Fruit fly (Drosophila melanogaster) whole organism, embryonic: ENCODE data around the gene Oamb.
A peak's percentile ranks its signal among the peaks of the same experiment; 100 is the strongest.

ENCODE experiments used
- Asciz ChIP-seq: fragments of 200-800 bp; sonication (Bioruptor generic); optimal IDR thresholded peaks from 2 replicates; lab custom pipeline; 2017; ENCODE audit warnings: missing biosample characterization, mild to moderate bottlenecking, missing genetic modification characterization, missing genetic modification reagents
- CG10959 ChIP-seq: fragments of 200-800 bp; sonication (Bioruptor generic); IDR thresholded peaks from 2 replicates; pipeline ENCODE4 v1.3.6; 2022; ENCODE audit warnings: missing biosample characterization, missing genetic modification characterization
- CG10979 ChIP-seq: fragments of 200-800 bp; sonication (Bioruptor generic); optimal IDR thresholded peaks from 2 replicates; lab custom pipeline; 2018; ENCODE audit warnings: missing biosample characterization, mild to moderate bottlenecking, missing genetic modification characterization, moderate library complexity
- CG1233 ChIP-seq: fragments of 200-800 bp; sonication (Bioruptor generic); optimal IDR thresholded peaks from 4 replicates; lab custom pipeline; 2018; ENCODE audit warnings: missing biosample characterization, mild to moderate bottlenecking, missing genetic modification characterization
- CG12659 ChIP-seq: fragments of 200-800 bp; sonication (Bioruptor generic); optimal IDR thresholded peaks from 3 replicates; lab custom pipeline; 2017; ENCODE audit warnings: mild to moderate bottlenecking, missing biosample characterization, missing genetic modification reagents, missing genetic modification characterization
- CG14050 ChIP-seq: fragments of 200-800 bp; sonication (Bioruptor generic); IDR thresholded peaks from 3 replicates; pipeline ENCODE4 v1.3.6; 2022; ENCODE audit warnings: missing biosample characterization, missing genetic modification characterization
- CG14441 ChIP-seq: fragments of 200-800 bp; sonication (Bioruptor generic); IDR thresholded peaks from 2 replicates; pipeline ENCODE4 v1.3.6; 2022; ENCODE audit warnings: missing biosample characterization, missing genetic modification characterization
- CG14860 ChIP-seq: fragments of 200-800 bp; sonication (Bioruptor generic); IDR thresholded peaks from 3 replicates; pipeline ENCODE4 v1.3.6; 2022; ENCODE audit warnings: missing biosample characterization, missing genetic modification characterization; ENCODE audit not compliant: partially characterized antibody
- CG17912 ChIP-seq: fragments of 200-800 bp; sonication (Bioruptor generic); optimal IDR thresholded peaks from 2 replicates; lab custom pipeline; 2018; ENCODE audit warnings: missing biosample characterization, mild to moderate bottlenecking, missing genetic modification characterization
- CG30431 ChIP-seq: fragments of 200-800 bp; sonication (Bioruptor generic); optimal IDR thresholded peaks from 2 replicates; lab custom pipeline; 2017; ENCODE audit warnings: missing biosample characterization, missing genetic modification characterization
- CG3065 ChIP-seq: fragments of 200-800 bp; sonication (Bioruptor generic); optimal IDR thresholded peaks from 2 replicates; lab custom pipeline; 2016; ENCODE audit warnings: missing biosample characterization, missing genetic modification characterization
- CG31224 ChIP-seq: fragments of 200-800 bp; sonication (Bioruptor generic); IDR thresholded peaks from 2 replicates; pipeline ENCODE4 v1.3.6; 2022; ENCODE audit warnings: missing biosample characterization, missing genetic modification characterization
- CG31388 ChIP-seq: fragments of 200-800 bp; sonication (Bioruptor generic); optimal IDR thresholded peaks from 2 replicates; lab custom pipeline; 2016; ENCODE audit warnings: missing biosample characterization, missing genetic modification characterization
- CG3163 ChIP-seq: fragments of 200-800 bp; sonication (Bioruptor generic); optimal IDR thresholded peaks from 3 replicates; lab custom pipeline; 2016; ENCODE audit warnings: missing biosample characterization, missing genetic modification characterization
- CG32767 ChIP-seq: fragments of 200-800 bp; sonication (Bioruptor generic); IDR thresholded peaks from 2 replicates; pipeline ENCODE4 v1.3.6; 2022; ENCODE audit warnings: missing biosample characterization, missing genetic modification characterization
- CG3407 ChIP-seq: fragments of 200-800 bp; sonication (Bioruptor generic); optimal IDR thresholded peaks from 2 replicates; lab custom pipeline; 2018; ENCODE audit warnings: missing biosample characterization, mild to moderate bottlenecking, missing genetic modification characterization
- CG42726 ChIP-seq: fragments of 200-800 bp; sonication (Bioruptor generic); IDR thresholded peaks from 2 replicates; pipeline ENCODE4 v1.3.6; 2022; ENCODE audit warnings: missing biosample characterization, missing genetic modification characterization; ENCODE audit not compliant: partially characterized antibody
- CG6272 ChIP-seq: fragments of 200-800 bp; sonication (Bioruptor generic); IDR thresholded peaks from 2 replicates; pipeline ENCODE4 v1.3.6; 2022; ENCODE audit warnings: missing biosample characterization, missing genetic modification characterization
- CG6765 ChIP-seq: fragments of 200-800 bp; sonication (Bioruptor generic); optimal IDR thresholded peaks from 3 replicates; lab custom pipeline; 2017; ENCODE audit warnings: missing biosample characterization, mild to moderate bottlenecking, missing genetic modification characterization
- CG7928 ChIP-seq: fragments of 200-800 bp; sonication (Bioruptor generic); optimal IDR thresholded peaks from 2 replicates; lab custom pipeline; 2017; ENCODE audit warnings: missing biosample characterization, mild to moderate bottlenecking, missing genetic modification characterization
- CG9797 ChIP-seq: fragments of 200-800 bp; sonication (Bioruptor generic); optimal IDR thresholded peaks from 3 replicates; lab custom pipeline; 2018; ENCODE audit warnings: missing biosample characterization, mild to moderate bottlenecking, missing genetic modification characterization
- E2f1 ChIP-seq: fragments of 200-800 bp; sonication (Bioruptor generic); IDR thresholded peaks from 2 replicates; pipeline ENCODE4 v1.3.6; 2022; ENCODE audit warnings: missing biosample characterization, missing genetic modification characterization
- E2f2 ChIP-seq: fragments of 200-800 bp; sonication (Bioruptor generic); IDR thresholded peaks from 2 replicates; pipeline ENCODE4 v1.3.6; 2022; ENCODE audit warnings: missing biosample characterization, missing genetic modification characterization
- Ets97D ChIP-seq: fragments of 200-800 bp; sonication (Bioruptor generic); optimal IDR thresholded peaks from 3 replicates; lab custom pipeline; 2016; ENCODE audit warnings: missing biosample characterization, missing genetic modification characterization
- HmgD ChIP-seq: fragments of 200-800 bp; sonication (Bioruptor generic); optimal IDR thresholded peaks from 3 replicates; lab custom pipeline; 2016; ENCODE audit warnings: missing biosample characterization, missing genetic modification characterization
- Hsf ChIP-seq: fragments of 200-800 bp; sonication (Bioruptor generic); optimal IDR thresholded peaks from 3 replicates; lab custom pipeline; 2016; ENCODE audit warnings: missing biosample characterization, missing genetic modification characterization
- Jarid2 ChIP-seq: fragments of 200-800 bp; sonication (Bioruptor generic); optimal IDR thresholded peaks from 3 replicates; lab custom pipeline; 2017; ENCODE audit warnings: mild to moderate bottlenecking, missing biosample characterization, missing genetic modification reagents, missing genetic modification characterization
- MESR4 ChIP-seq: fragments of 200-800 bp; sonication (Bioruptor generic); optimal IDR thresholded peaks from 2 replicates; lab custom pipeline; 2018; ENCODE audit warnings: missing biosample characterization, mild to moderate bottlenecking, missing genetic modification characterization, moderate library complexity
- Meics ChIP-seq: fragments of 200-800 bp; sonication (Bioruptor generic); optimal IDR thresholded peaks from 2 replicates; lab custom pipeline; 2017; ENCODE audit warnings: missing biosample characterization, mild to moderate bottlenecking, missing genetic modification characterization
- Neu2 ChIP-seq: fragments of 200-800 bp; sonication (Bioruptor generic); optimal IDR thresholded peaks from 3 replicates; lab custom pipeline; 2016; ENCODE audit warnings: missing biosample characterization, missing genetic modification characterization, borderline replicate concordance
- Oaz ChIP-seq: fragments of 200-800 bp; sonication (Bioruptor generic); IDR thresholded peaks from 2 replicates; pipeline ENCODE4 v1.3.6; 2022; ENCODE audit warnings: missing biosample characterization, missing genetic modification characterization
- Optix ChIP-seq: fragments of 200-800 bp; sonication (Bioruptor generic); IDR thresholded peaks from 3 replicates; pipeline ENCODE4 v1.3.6; 2022; ENCODE audit warnings: missing biosample characterization, missing genetic modification characterization
- Usf ChIP-seq: fragments of 200-800 bp; sonication (Bioruptor generic); optimal IDR thresholded peaks from 2 replicates; lab custom pipeline; 2017; ENCODE audit warnings: missing genotype, missing biosample characterization, missing genetic modification characterization
- al ChIP-seq: fragments of 200-800 bp; sonication (Bioruptor generic); IDR thresholded peaks from 2 replicates; pipeline ENCODE4 v1.3.6; 2022; ENCODE audit warnings: missing biosample characterization, missing genetic modification characterization
- bab2 ChIP-seq: fragments of 200-800 bp; sonication (Bioruptor generic); optimal IDR thresholded peaks from 2 replicates; lab custom pipeline; 2016; ENCODE audit warnings: missing biosample characterization, missing genetic modification characterization
- cato ChIP-seq: fragments of 200-800 bp; sonication (Bioruptor generic); optimal IDR thresholded peaks from 2 replicates; lab custom pipeline; 2016; ENCODE audit warnings: missing biosample characterization, missing genetic modification characterization, borderline replicate concordance
- crc ChIP-seq: fragments of 200-800 bp; sonication (Bioruptor generic); optimal IDR thresholded peaks from 2 replicates; lab custom pipeline; 2016; ENCODE audit warnings: missing biosample characterization, missing genetic modification characterization
- crp ChIP-seq, 2 experiments: fragments of 200-800 bp; sonication (Bioruptor generic); optimal IDR thresholded peaks; 2 replicates in 1 of 2; 3 replicates in 1 of 2; lab custom pipeline; 2017; ENCODE audit warnings: missing biosample characterization in 2 of 2, missing genetic modification characterization in 2 of 2, mild to moderate bottlenecking in 1 of 2, moderate library complexity in 1 of 2
- dmrt99B ChIP-seq: fragments of 200-800 bp; sonication (Bioruptor generic); optimal IDR thresholded peaks from 2 replicates; lab custom pipeline; 2018; ENCODE audit warnings: missing biosample characterization, mild to moderate bottlenecking, missing genetic modification characterization, moderate library complexity
- gcm ChIP-seq: fragments of 200-800 bp; sonication (Bioruptor generic); optimal IDR thresholded peaks from 2 replicates; lab custom pipeline; 2019; ENCODE audit warnings: missing biosample characterization, mild to moderate bottlenecking, missing genetic modification characterization, moderate library complexity
- gsb-n ChIP-seq: fragments of 200-800 bp; sonication (Bioruptor generic); optimal IDR thresholded peaks from 3 replicates; lab custom pipeline; 2018; ENCODE audit warnings: missing biosample characterization, mild to moderate bottlenecking, missing genetic modification characterization
- lab ChIP-seq: fragments of 200-800 bp; sonication (Bioruptor generic); optimal IDR thresholded peaks from 3 replicates; lab custom pipeline; 2017; ENCODE audit warnings: missing biosample characterization, missing genetic modification characterization, mild to moderate bottlenecking, moderate library complexity, missing genetic modification reagents
- p53 ChIP-seq: fragments of 200-800 bp; sonication (Bioruptor generic); optimal IDR thresholded peaks from 2 replicates; lab custom pipeline; 2016; ENCODE audit warnings: missing biosample characterization, missing genetic modification characterization
- rib ChIP-seq: fragments of 200-800 bp; sonication (Bioruptor generic); IDR thresholded peaks from 2 replicates; pipeline ENCODE4 v1.3.6; 2022; ENCODE audit warnings: missing biosample characterization, missing genetic modification characterization
- ro ChIP-seq: fragments of 200-800 bp; sonication (Bioruptor generic); IDR thresholded peaks from 2 replicates; pipeline ENCODE4 v1.3.6; 2022; ENCODE audit warnings: missing biosample characterization, missing genetic modification characterization
- sc ChIP-seq, 3 experiments: fragments of >200 bp in 2 of 3; fragments of 200-800 bp in 1 of 3; sonication (Bioruptor generic) in 1 of 3; optimal IDR thresholded peaks; 2 replicates in 2 of 3; 3 replicates in 1 of 3; lab custom pipeline; 2017; ENCODE audit warnings: mild to moderate bottlenecking in 1 of 3, missing biosample characterization in 1 of 3, missing genetic modification characterization in 1 of 3, missing genetic modification reagents in 1 of 3
- seq ChIP-seq: fragments of 200-800 bp; sonication (Bioruptor generic); IDR thresholded peaks from 2 replicates; pipeline ENCODE4 v1.3.6; 2022; ENCODE audit warnings: missing biosample characterization, missing genetic modification characterization
- stc ChIP-seq: fragments of 200-800 bp; sonication (Bioruptor generic); IDR thresholded peaks from 2 replicates; pipeline ENCODE4 v1.3.6; 2022; ENCODE audit warnings: missing biosample characterization, missing genetic modification characterization
- tna ChIP-seq: fragments of 200-800 bp; sonication (Bioruptor generic); IDR thresholded peaks from 2 replicates; pipeline ENCODE4 v1.3.6; 2022; ENCODE audit warnings: missing biosample characterization, missing genetic modification characterization; ENCODE audit not compliant: partially characterized antibody
- zen ChIP-seq: fragments of 200-800 bp; sonication (Bioruptor generic); optimal IDR thresholded peaks from 3 replicates; lab custom pipeline; 2018; ENCODE audit warnings: missing biosample characterization, mild to moderate bottlenecking, missing genetic modification characterization, moderate library complexity

Gene Oamb

dm6 chr3R:20762175-20762795 lies 47.9 kb upstream of the Oamb start, which contains the start of gene CG31195 (continued):
- TF ChIP-seq stc, result no peak
- no peak for TF ChIP-seq CG31388
- TF ChIP-seq crp (GFP tag; optimal IDR thresholded peaks at IDR 0.05; lab: Kevin White, UChicago), result no peak
- TF ChIP-seq Meics (GFP tag; lab: Kevin White, UChicago), result no peak
- TF ChIP-seq ro (GFP tag; lab: Robert Waterston, UW), result no peak
- no peak for TF ChIP-seq Hsf
- no peak for TF ChIP-seq sc (optimal IDR thresholded peaks at IDR 0.05; lab: Kevin White, UChicago)
- TF ChIP-seq sc (GFP tag; optimal IDR thresholded peaks at IDR 0.05; lab: Kevin White, UChicago), result no peak
- no peak for TF ChIP-seq gcm
- no peak for TF ChIP-seq Usf (GFP tag; lab: Kevin White, UChicago)
- TF ChIP-seq E2f2 (GFP tag; lab: Robert Waterston, UW), result peak; percentile 80
- no peak for TF ChIP-seq Ets97D (GFP tag; lab: Kevin White, UChicago)
- no peak for TF ChIP-seq CG3407
- no peak for TF ChIP-seq CG3065 (GFP tag; lab: Kevin White, UChicago)
- TF ChIP-seq Neu2 (GFP tag; lab: Kevin White, UChicago), result no peak
- TF ChIP-seq CG14441 (GFP tag; lab: Robert Waterston, UW), result no peak
- no peak for TF ChIP-seq CG14050 (GFP tag; lab: Robert Waterston, UW)
- no peak for TF ChIP-seq Asciz (GFP tag; lab: Kevin White, UChicago)
- TF ChIP-seq HmgD, result no peak
- peak; percentile 69 for TF ChIP-seq CG14860 (GFP tag; lab: Robert Waterston, UW)
- no peak for TF ChIP-seq CG42726 (GFP tag; lab: Robert Waterston, UW)
- TF ChIP-seq CG30431 (GFP tag; lab: Kevin White, UChicago), result no peak
- TF ChIP-seq CG32767, result no peak
- no peak for TF ChIP-seq CG31224 (GFP tag; lab: Robert Waterston, UW)
- no peak for TF ChIP-seq seq
- TF ChIP-seq Optix, result no peak
- TF ChIP-seq CG3163, result no peak
- no peak for TF ChIP-seq bab2
- TF ChIP-seq cato (GFP tag; lab: Kevin White, UChicago), result no peak
- no peak for TF ChIP-seq CG1233
- no peak for TF ChIP-seq Oaz (GFP tag; lab: Robert Waterston, UW)
- TF ChIP-seq rib (GFP tag; lab: Robert Waterston, UW), result no peak
- TF ChIP-seq CG10959 (GFP tag; lab: Robert Waterston, UW), result no peak
- TF ChIP-seq CG6272 (GFP tag; lab: Robert Waterston, UW), result no peak
- no peak for TF ChIP-seq Jarid2 (GFP tag; lab: Kevin White, UChicago)
- no peak for TF ChIP-seq tna
- no peak for TF ChIP-seq crc (GFP tag; lab: Kevin White, UChicago)
- no peak for TF ChIP-seq CG7928 (GFP tag; lab: Kevin White, UChicago)
- TF ChIP-seq CG12659 (GFP tag; lab: Kevin White, UChicago), result peak; percentile 21
- TF ChIP-seq zen (tag; lab: Kevin White, UChicago), result peak; percentile 67
- no peak for TF ChIP-seq CG9797
- TF ChIP-seq gsb-n (tag; lab: Kevin White, UChicago), result no peak
- TF ChIP-seq E2f1 (GFP tag; lab: Robert Waterston, UW), result no peak
- no peak for TF ChIP-seq lab (GFP tag; lab: Kevin White, UChicago)
- no peak for TF ChIP-seq p53 (GFP tag; lab: Kevin White, UChicago)
- TF ChIP-seq CG6765 (GFP tag; lab: Kevin White, UChicago), result no peak
- no peak for TF ChIP-seq al (GFP tag; lab: Robert Waterston, UW)
- TF ChIP-seq dmrt99B (tag; lab: Kevin White, UChicago), result no peak
- no peak for TF ChIP-seq CG10979 (tag; lab: Kevin White, UChicago)
- peak; percentile 86 for TF ChIP-seq MESR4 (GFP tag; lab: Kevin White, UChicago)
- TF ChIP-seq CG17912, result no peak
